Worm (Caenorhabditis elegans) whole organism, mixed stage, embryonic: ENCODE data around the gene chil-22.

ENCODE experiments used
- nhr-237 ChIP-seq: fragments of 150-350 bp; optimal IDR thresholded peaks from 2 replicates; lab custom pipeline; 2014; ENCODE audit warnings: missing biosample characterization, missing genetic modification characterization
- pha-4 ChIP-seq: fragments of 150-350 bp; optimal IDR thresholded peaks from 2 replicates; lab custom pipeline; 2018; ENCODE audit warnings: missing biosample characterization, missing genetic modification reagents, missing genetic modification characterization
- snpc-4 ChIP-seq: fragments of 150-350 bp; optimal IDR thresholded peaks from 2 replicates; lab custom pipeline; 2014; ENCODE audit warnings: missing biosample characterization, missing genetic modification characterization
- unc-62 ChIP-seq: fragments of 150-350 bp; optimal IDR thresholded peaks from 2 replicates; lab custom pipeline; 2014; ENCODE audit warnings: missing biosample characterization, missing genetic modification reagents, missing genetic modification characterization
- ztf-11 ChIP-seq: fragments of 150-350 bp; optimal IDR thresholded peaks from 2 replicates; lab custom pipeline; 2014; ENCODE audit warnings: missing biosample characterization, missing genetic modification characterization

- no peak for TF ChIP-seq nhr-237 (tag; lab: Kevin White, UChicago)
- TF ChIP-seq unc-62 (GFP tag; lab: Kevin White, UChicago): no peak
- TF ChIP-seq snpc-4 (tag; lab: Kevin White, UChicago): no peak
- no peak for TF ChIP-seq pha-4 (tag; lab: Kevin White, UChicago)
- no peak for TF ChIP-seq ztf-11 (tag; lab: Kevin White, UChicago)
Measured at ce11 chrII:9477567-9477966, 11.6 kb upstream of the chil-22 start, which contains the start of gene chil-27.
